Worm (Caenorhabditis elegans) whole organism, mixed stage, embryonic: ENCODE measurements around the gene ttbk-6.

Experiments used
- mab-5 ChIP-seq: fragments of 150-350 bp; optimal IDR thresholded peaks from 2 replicates; lab custom pipeline; 2014; ENCODE audit warnings: missing biosample characterization, missing genetic modification characterization
- snpc-4 ChIP-seq: fragments of 150-350 bp; optimal IDR thresholded peaks from 2 replicates; lab custom pipeline; 2014; ENCODE audit warnings: missing biosample characterization, missing genetic modification characterization

DNA sequence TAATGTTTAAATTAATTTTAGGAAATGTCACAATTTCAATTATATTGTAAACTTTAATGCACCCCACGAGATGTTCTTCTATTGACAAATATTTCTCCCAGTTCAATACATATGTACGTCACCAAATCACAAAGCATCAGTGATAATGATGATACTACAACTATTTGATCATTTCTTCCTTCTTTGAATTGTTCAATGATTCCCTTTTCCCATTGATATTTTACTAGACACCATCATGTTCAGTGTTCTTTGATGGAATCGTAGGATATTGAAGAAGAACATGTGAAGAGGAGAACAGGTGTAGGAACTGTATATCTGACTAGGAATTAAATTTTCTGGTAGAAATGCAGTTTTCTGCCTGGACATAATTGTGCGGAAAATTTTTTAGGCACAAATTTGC is 15.0 kb downstream of the ttbk-6 start:
- no peak for TF ChIP-seq snpc-4 (tag; lab: Kevin White, UChicago)
- TF ChIP-seq mab-5 (tag; lab: Kevin White, UChicago): no peak
